Worm (Caenorhabditis elegans): ENCODE measurements around the gene C44B11.6.

Gene C44B11.6

ce11 chrIII:3152848-3153247 lies at the start of gene C44B11.6:
Gene C44B11.6, plus strand, starts transcription at chrIII:3153148.
- TF ChIP-seq K09A11.1 (tag; optimal IDR thresholded peaks at IDR 0.05; ENCODE audit: insufficient read depth) (no peak), ceh-45 (GFP tag; IDR thresholded peaks at IDR 0.05) (no peak), ceh-22 (tag; optimal IDR thresholded peaks at IDR 0.05) (no peak), ttx-3 (tag; optimal IDR thresholded peaks at IDR 0.05) (no peak), ceh-6 (GFP tag; optimal IDR thresholded peaks at IDR 0.05) (no peak), tbx-2 (tag; optimal IDR thresholded peaks at IDR 0.05) (no peak), ahr-1 (tag; optimal IDR thresholded peaks at IDR 0.05) (no peak), T23F11.4 (GFP tag; optimal IDR thresholded peaks at IDR 0.05) (no peak), ceh-31 (tag; optimal IDR thresholded peaks at IDR 0.05) (no peak), dmd-4 (tag; optimal IDR thresholded peaks at IDR 0.05; ENCODE audit: borderline replicate concordance) (no peak)

- no peak for TF ChIP-seq pax-1 (tag; optimal IDR thresholded peaks at IDR 0.05)
- no peak for TF ChIP-seq zip-5 (tag; optimal IDR thresholded peaks at IDR 0.05)
- TF ChIP-seq che-1 (tag; optimal IDR thresholded peaks at IDR 0.05): no peak
- TF ChIP-seq mec-3 (tag; optimal IDR thresholded peaks at IDR 0.05; ENCODE audit: borderline replicate concordance): no peak
- TF ChIP-seq odd-2 (tag; optimal IDR thresholded peaks at IDR 0.05): no peak
- no peak for TF ChIP-seq pha-4 (tag; optimal IDR thresholded peaks at IDR 0.05)
- TF ChIP-seq tbx-7 (tag; optimal IDR thresholded peaks at IDR 0.05): no peak
- no peak for TF ChIP-seq fax-1 (tag; optimal IDR thresholded peaks at IDR 0.05)
- TF ChIP-seq fkh-6 (tag; optimal IDR thresholded peaks at IDR 0.05): no peak
- no peak for TF ChIP-seq dve-1 (tag; optimal IDR thresholded peaks at IDR 0.05)
- TF ChIP-seq pqm-1 (tag; optimal IDR thresholded peaks at IDR 0.05): no peak
- no peak for TF ChIP-seq elt-2 (tag; optimal IDR thresholded peaks at IDR 0.05)
- TF ChIP-seq nhr-232 (tag; optimal IDR thresholded peaks at IDR 0.05): no peak
- no peak for TF ChIP-seq ceh-34 (tag; optimal IDR thresholded peaks at IDR 0.05)
- no peak for TF ChIP-seq unc-55 (GFP tag; optimal IDR thresholded peaks at IDR 0.05)
- no peak for TF ChIP-seq ceh-19 (GFP tag; optimal IDR thresholded peaks at IDR 0.05)
- no peak for TF ChIP-seq ceh-9 (tag; optimal IDR thresholded peaks at IDR 0.05)
- TF ChIP-seq pat-9 (tag; optimal IDR thresholded peaks at IDR 0.05): no peak
Measured at ce11 chrIII:3103905-3104360, 49.0 kb upstream of the C44B11.6 start, which contains the start of gene Y53G8B.2. Gene Y53G8B.2, minus strand, starts transcription at chrIII:3103955.

- no peak for TF ChIP-seq sdc-2 (tag; optimal IDR thresholded peaks at IDR 0.05)
- peak; percentile 97 for TF ChIP-seq ceh-30 (tag; optimal IDR thresholded peaks at IDR 0.05)
Measured at ce11 chrIII:3104536-3104935, 48.4 kb upstream of the C44B11.6 start.

- TF ChIP-seq ref-2 (tag; optimal IDR thresholded peaks at IDR 0.05) (no peak), ceh-24 (tag; optimal IDR thresholded peaks at IDR 0.05) (no peak), che-1 (tag; optimal IDR thresholded peaks at IDR 0.05) (no peak), C38D4.7 (GFP tag; optimal IDR thresholded peaks at IDR 0.05) (no peak), sox-4 (tag; optimal IDR thresholded peaks at IDR 0.05) (no peak), pha-4 (tag; optimal IDR thresholded peaks at IDR 0.05) (no peak), unc-42 (tag; optimal IDR thresholded peaks at IDR 0.05) (no peak), ama-1 (optimal IDR thresholded peaks at IDR 0.05) (no peak), fax-1 (tag; optimal IDR thresholded peaks at IDR 0.05) (no peak), ceh-31 (tag; optimal IDR thresholded peaks at IDR 0.05) (no peak), eyg-1 (tag; optimal IDR thresholded peaks at IDR 0.05) (no peak), K09A11.1 (tag; optimal IDR thresholded peaks at IDR 0.05; ENCODE audit: insufficient read depth) (no peak), pax-1 (tag; optimal IDR thresholded peaks at IDR 0.05) (no peak), ceh-22 (tag; optimal IDR thresholded peaks at IDR 0.05) (no peak), hlh-15 (tag; optimal IDR thresholded peaks at IDR 0.05) (no peak)
Measured at ce11 chrIII:3105212-3105611, 47.7 kb upstream of the C44B11.6 start.

Data from whole organism, late embryonic.